Worm (Caenorhabditis elegans): ENCODE data around the gene attf-4.

DNA sequence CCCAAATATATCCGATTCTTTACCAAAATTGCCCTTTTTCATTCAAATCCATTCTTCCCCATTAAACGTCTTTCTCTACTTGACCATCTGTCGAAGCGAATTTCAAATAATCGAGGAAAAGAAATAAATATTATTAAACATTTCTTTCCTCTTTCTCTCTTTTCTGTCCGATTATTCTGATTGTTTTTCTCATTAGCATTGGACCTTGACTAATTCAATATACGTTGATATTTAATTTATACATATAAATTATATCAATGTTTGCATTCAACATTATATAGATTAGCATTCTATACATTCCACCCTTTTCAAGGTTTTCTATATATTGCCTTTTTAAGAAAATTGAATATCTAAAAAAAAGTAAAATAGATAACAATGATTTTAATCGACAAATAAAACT lies 7.4 kb upstream of the attf-4 start:
- TF ChIP-seq xbp-1 (tag; optimal IDR thresholded peaks at IDR 0.05): no peak
- no peak for TF ChIP-seq nhr-76 (tag; optimal IDR thresholded peaks at IDR 0.05)
- no peak for TF ChIP-seq mdl-1 (tag; optimal IDR thresholded peaks at IDR 0.05)
- TF ChIP-seq jun-1 (tag; optimal IDR thresholded peaks at IDR 0.05): no peak
- no peak for TF ChIP-seq nhr-237 (tag; optimal IDR thresholded peaks at IDR 0.05)
- TF ChIP-seq isw-1 (GFP tag; IDR thresholded peaks at IDR 0.05): no peak
- TF ChIP-seq lin-39 (tag; optimal IDR thresholded peaks at IDR 0.05): no peak
- TF ChIP-seq ceh-8 (GFP tag; optimal IDR thresholded peaks at IDR 0.05): no peak
- no peak for TF ChIP-seq skn-1 (tag; optimal IDR thresholded peaks at IDR 0.05)
- TF ChIP-seq ztf-11 (tag; optimal IDR thresholded peaks at IDR 0.05): no peak
